Worm (Caenorhabditis elegans) whole organism, young adult: Measurements from ENCODE around the gene elo-6.

Experiments
- F57A8.1 ChIP-seq: fragments of 200-800 bp; sonication (Bioruptor generic); optimal IDR thresholded peaks from 2 replicates; lab custom pipeline; 2018; ENCODE audit warnings: mild to moderate bottlenecking, missing genetic modification characterization, moderate library complexity, missing compliant biosample characterization
- K11D2.4 ChIP-seq: fragments of 200-800 bp; sonication (Bioruptor generic); IDR thresholded peaks from 2 replicates; pipeline ENCODE4 v1.3.6; 2022; ENCODE audit warnings: missing genetic modification reagents, missing genetic modification characterization, missing compliant biosample characterization
- Y95B8A.8 ChIP-seq: fragments of 200-800 bp; sonication (Bioruptor generic); IDR thresholded peaks from 2 replicates; pipeline ENCODE4 v1.3.6; 2022; ENCODE audit warnings: missing genetic modification reagents, missing genetic modification characterization, missing compliant biosample characterization
- ZK185.1 ChIP-seq: sonication (generic microtip); optimal IDR thresholded peaks from 2 replicates; lab custom pipeline; 2016; ENCODE audit warnings: mild to moderate bottlenecking, missing genetic modification characterization, missing compliant biosample characterization; ENCODE audit not compliant: poor library complexity, severe bottlenecking
- atf-7 ChIP-seq: sonication (generic microtip); optimal IDR thresholded peaks from 2 replicates; lab custom pipeline; 2017; ENCODE audit warnings: mild to moderate bottlenecking, missing genetic modification characterization, missing compliant biosample characterization
- ceh-27 ChIP-seq: fragments of 200-800 bp; sonication (Bioruptor generic); optimal IDR thresholded peaks from 2 replicates; lab custom pipeline; 2018; ENCODE audit warnings: mild to moderate bottlenecking, missing genetic modification characterization, moderate library complexity, missing compliant biosample characterization
- chd-7 ChIP-seq: sonication (generic microtip); optimal IDR thresholded peaks from 2 replicates; lab custom pipeline; 2016; ENCODE audit warnings: mild to moderate bottlenecking, missing genetic modification characterization, moderate library complexity, missing compliant biosample characterization
- him-1 ChIP-seq: sonication (generic microtip); optimal IDR thresholded peaks from 2 replicates; lab custom pipeline; 2016; ENCODE audit warnings: missing genotype, missing genetic modification reagents, missing genetic modification characterization, missing compliant biosample characterization
- lsl-1 ChIP-seq: fragments of 200-800 bp; sonication (Bioruptor generic); optimal IDR thresholded peaks from 2 replicates; lab custom pipeline; 2018; ENCODE audit warnings: mild to moderate bottlenecking, missing genetic modification characterization, moderate library complexity, missing compliant biosample characterization
- madf-3 ChIP-seq: fragments of 200-800 bp; sonication (Bioruptor generic); IDR thresholded peaks from 2 replicates; pipeline ENCODE4 v1.3.6; 2022; ENCODE audit warnings: missing genetic modification reagents, missing genetic modification characterization, missing compliant biosample characterization
- madf-6 ChIP-seq: fragments of 200-800 bp; sonication (Bioruptor generic); IDR thresholded peaks from 2 replicates; pipeline ENCODE4 v1.3.6; 2022; ENCODE audit warnings: missing genetic modification reagents, missing genetic modification characterization, missing compliant biosample characterization
- rcor-1 ChIP-seq: fragments of 200-800 bp; sonication (Bioruptor generic); IDR thresholded peaks from 2 replicates; pipeline ENCODE4 v1.3.6; 2022; ENCODE audit warnings: missing genetic modification reagents, missing genetic modification characterization, missing compliant biosample characterization
- rec-8 ChIP-seq, 2 experiments: sonication (generic microtip); optimal IDR thresholded peaks; 2 replicates each; lab custom pipeline; 2016; ENCODE audit warnings: mild to moderate bottlenecking in 2 of 2, missing genetic modification characterization in 2 of 2, missing genetic modification reagents in 2 of 2, missing genotype in 2 of 2, missing biosample characterization in 1 of 2, missing compliant biosample characterization in 1 of 2, moderate library complexity in 1 of 2
- repo-1 ChIP-seq: sonication (generic microtip); optimal IDR thresholded peaks from 2 replicates; lab custom pipeline; 2017; ENCODE audit warnings: mild to moderate bottlenecking, missing genetic modification characterization, missing compliant biosample characterization
- sdz-38 ChIP-seq: sonication (generic microtip); optimal IDR thresholded peaks from 2 replicates; lab custom pipeline; 2016; ENCODE audit warnings: missing genotype, missing genetic modification characterization, missing compliant biosample characterization
- sea-2 ChIP-seq: fragments of 200-800 bp; sonication (Bioruptor generic); IDR thresholded peaks from 2 replicates; pipeline ENCODE4 v1.3.6; 2022; ENCODE audit warnings: missing genetic modification characterization, missing compliant biosample characterization
- snpc-3.4 ChIP-seq: sonication (generic microtip); optimal IDR thresholded peaks from 2 replicates; lab custom pipeline; 2017; ENCODE audit warnings: missing genetic modification characterization, mild to moderate bottlenecking, missing compliant biosample characterization, antibody characterized with exemption, moderate library complexity, missing genotype, missing genetic modification reagents
- unc-62 ChIP-seq: fragments of 150-350 bp; optimal IDR thresholded peaks from 2 replicates; lab custom pipeline; 2014; ENCODE audit warnings: missing biosample characterization, missing genetic modification reagents, missing genetic modification characterization

Gene elo-6

ce11 chrIV:5337649-5338048, 50.7 kb downstream of the elo-6 start:
- TF ChIP-seq lsl-1 (GFP tag; lab: Kevin White, UChicago) (no peak), ceh-27 (no peak), K11D2.4 (GFP tag; lab: Robert Waterston, UW) (no peak), unc-62 (GFP tag; lab: Kevin White, UChicago) (no peak), Y95B8A.8 (GFP tag; lab: Robert Waterston, UW) (no peak), ZK185.1 (tag; lab: Kevin White, UChicago) (no peak), sea-2 (GFP tag; lab: Robert Waterston, UW) (no peak), madf-6 (no peak), atf-7 (tag; lab: Kevin White, UChicago) (no peak), madf-3 (GFP tag; lab: Robert Waterston, UW) (no peak), repo-1 (no peak), snpc-3.4 (tag; lab: Kevin White, UChicago) (no peak), him-1 (tag; lab: Kevin White, UChicago) (no peak), rec-8 (tag; optimal IDR thresholded peaks at IDR 0.05; lab: Kevin White, UChicago) (no peak), sdz-38 (tag; lab: Kevin White, UChicago) (no peak), chd-7 (no peak), F57A8.1 (GFP tag; lab: Kevin White, UChicago) (no peak), rcor-1 (GFP tag; lab: Robert Waterston, UW) (no peak)
- TF ChIP-seq, all 124 proteins: peak for 0
